Fruit fly (Drosophila melanogaster): ENCODE data around the gene CG42823.
A peak's percentile ranks its signal among the peaks of the same experiment; 100 is the strongest.

Gene CG42823

DNA sequence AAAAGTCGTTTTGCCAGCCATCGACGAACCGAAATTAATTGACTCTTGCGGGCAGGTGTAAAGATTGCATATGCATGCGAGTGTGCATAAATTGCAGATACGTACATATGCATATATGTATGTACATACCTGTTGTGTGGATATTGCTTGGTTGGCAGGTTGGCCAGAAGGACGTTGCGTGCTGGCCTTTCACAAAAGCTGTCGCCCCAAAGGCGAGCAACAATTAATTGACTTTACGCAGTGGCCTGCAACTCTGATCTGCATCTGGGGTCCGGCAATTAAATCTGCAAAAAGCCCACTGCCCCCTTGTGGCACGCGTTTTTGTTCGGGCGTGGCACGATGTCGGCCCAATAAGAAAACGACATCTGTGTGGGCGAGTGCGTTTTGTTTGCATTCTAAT lies 28.2 kb upstream of the CG42823 start:
- peak in 1 of 2 experiments; percentile 93 for TF ChIP-seq ss (GFP tag; optimal IDR thresholded peaks at IDR 0.05)
- TF ChIP-seq vri (GFP tag; optimal IDR thresholded peaks at IDR 0.05) = no peak

DNA sequence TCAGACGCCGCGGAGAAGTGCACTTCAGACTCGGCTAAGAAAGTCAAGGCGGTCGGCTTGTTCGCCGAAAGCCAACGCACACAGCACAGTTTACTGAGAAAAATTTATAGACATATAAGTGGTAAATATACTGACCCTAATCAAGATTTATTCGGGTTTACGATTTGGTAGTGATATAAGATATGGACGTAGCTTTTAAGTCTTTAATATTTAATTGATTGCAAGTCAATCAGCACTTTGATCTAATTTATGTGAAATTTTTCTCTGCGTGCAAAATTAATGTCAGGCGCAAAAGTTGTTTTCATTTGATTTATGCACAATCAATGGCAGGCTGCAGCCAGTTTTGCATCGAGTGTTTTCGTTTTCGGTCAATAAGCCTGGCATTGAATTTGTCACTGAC lies 25.6 kb upstream of the CG42823 start:
- TF ChIP-seq CG8632 (GFP tag; optimal IDR thresholded peaks at IDR 0.05) = no peak
- peak; percentile 30; the same call in 1 of the 2 replicates for TF ChIP-seq CG11294 (GFP tag; IDR thresholded peaks at IDR 0.05)
- no peak for TF ChIP-seq Hr38 (GFP tag; optimal IDR thresholded peaks at IDR 0.05)
- TF ChIP-seq CG1621 (tag; optimal IDR thresholded peaks at IDR 0.05) = no peak
- TF ChIP-seq svp (GFP tag) = no peak
- peak; percentile 69 for TF ChIP-seq CG15336 (GFP tag; IDR thresholded peaks at IDR 0.05)
- TF ChIP-seq achi (GFP tag; optimal IDR thresholded peaks at IDR 0.05) = peak; percentile 19
- TF ChIP-seq CG32006 (GFP tag; optimal IDR thresholded peaks at IDR 0.05) = peak; percentile 73
- peak; percentile 27 for TF ChIP-seq CG4318 (GFP tag; optimal IDR thresholded peaks at IDR 0.05)
- TF ChIP-seq eg (GFP tag; IDR thresholded peaks at IDR 0.05) = peak; percentile 66
- TF ChIP-seq CG3919 (GFP tag; optimal IDR thresholded peaks at IDR 0.05) = peak; percentile 8
- peak; percentile 35 for TF ChIP-seq dac (GFP tag; optimal IDR thresholded peaks at IDR 0.05)
- peak; percentile 53 for TF ChIP-seq CG6276 (GFP tag; optimal IDR thresholded peaks at IDR 0.05)
- 0 out of 3 replicates have a peak, but pooled peaks have one; percentile 41 for TF ChIP-seq CG6163 (GFP tag; IDR thresholded peaks at IDR 0.05)
- TF ChIP-seq Gug (GFP tag; IDR thresholded peaks at IDR 0.05) = peak; percentile 40; the same call in 1 of the 2 replicates
- peak; percentile 17 for TF ChIP-seq Lpt (GFP tag; optimal IDR thresholded peaks at IDR 0.05)
- TF ChIP-seq CG31627 (GFP tag; optimal IDR thresholded peaks at IDR 0.05) = no peak
- TF ChIP-seq net (GFP tag; optimal IDR thresholded peaks at IDR 0.05) = peak; percentile 23
- TF ChIP-seq pdm3 (GFP tag; optimal IDR thresholded peaks at IDR 0.05) = peak; percentile 42
- TF ChIP-seq Hr39 (GFP tag; optimal IDR thresholded peaks at IDR 0.05) = no peak
- TF ChIP-seq salr (GFP tag; optimal IDR thresholded peaks at IDR 0.05) = no peak
- TF ChIP-seq Hr4 (GFP tag; optimal IDR thresholded peaks at IDR 0.05) = peak; percentile 75
- peak; percentile 37 for TF ChIP-seq OdsH (GFP tag; optimal IDR thresholded peaks at IDR 0.05)
- peak; percentile 55; the same call in 2 of the 3 replicates for TF ChIP-seq CG8119 (GFP tag; IDR thresholded peaks at IDR 0.05)

DNA sequence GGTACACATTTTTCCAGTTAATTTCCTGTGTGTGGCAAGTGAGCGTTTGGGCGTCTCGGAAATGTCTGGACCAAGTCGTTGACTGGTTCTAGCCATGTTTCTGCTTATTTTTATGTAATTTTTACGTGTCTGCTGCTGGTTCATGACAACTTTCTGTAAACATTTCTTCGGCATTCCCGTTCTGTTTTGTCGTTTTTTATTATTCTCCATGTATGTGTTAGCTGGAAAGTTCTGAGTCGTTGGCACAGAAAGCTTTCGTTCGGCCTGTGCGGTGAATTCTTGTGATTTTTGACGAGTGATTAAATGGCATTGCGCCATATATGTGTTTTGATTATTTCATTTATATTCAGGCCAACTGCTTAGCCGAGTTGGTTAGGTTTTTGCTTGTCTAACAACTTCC lies 21.4 kb upstream of the CG42823 start:
- no peak for TF ChIP-seq CG31627 (GFP tag; optimal IDR thresholded peaks at IDR 0.05)
- no peak for TF ChIP-seq fkh (GFP tag; optimal IDR thresholded peaks at IDR 0.05)
- TF ChIP-seq CG11762 (GFP tag; optimal IDR thresholded peaks at IDR 0.05; ENCODE audit: insufficient read depth) = no peak
- TF ChIP-seq Sox14 (GFP tag; optimal IDR thresholded peaks at IDR 0.05) = no peak
- TF ChIP-seq dac (GFP tag; optimal IDR thresholded peaks at IDR 0.05) = no peak
- no peak for TF ChIP-seq CG10631 (GFP tag; optimal IDR thresholded peaks at IDR 0.05)
- no peak for TF ChIP-seq spab (GFP tag; optimal IDR thresholded peaks at IDR 0.05)
- no peak for TF ChIP-seq lz (GFP tag; optimal IDR thresholded peaks at IDR 0.05)
- TF ChIP-seq CG11294 (GFP tag; IDR thresholded peaks at IDR 0.05) = no peak
- TF ChIP-seq ss (GFP tag; optimal IDR thresholded peaks at IDR 0.05) = no peak
- no peak for TF ChIP-seq net (GFP tag; optimal IDR thresholded peaks at IDR 0.05)
- no peak for TF ChIP-seq CG8632 (GFP tag; optimal IDR thresholded peaks at IDR 0.05)
- TF ChIP-seq fd59A (GFP tag; optimal IDR thresholded peaks at IDR 0.05) = no peak
- no peak for TF ChIP-seq CG6792 (GFP tag; optimal IDR thresholded peaks at IDR 0.05)
- TF ChIP-seq fd85E (GFP tag; optimal IDR thresholded peaks at IDR 0.05) = no peak
- no peak for TF ChIP-seq vri (GFP tag; optimal IDR thresholded peaks at IDR 0.05)
- TF ChIP-seq eg (GFP tag; IDR thresholded peaks at IDR 0.05) = no peak
- no peak for TF ChIP-seq Sox15 (GFP tag; optimal IDR thresholded peaks at IDR 0.05)

DNA sequence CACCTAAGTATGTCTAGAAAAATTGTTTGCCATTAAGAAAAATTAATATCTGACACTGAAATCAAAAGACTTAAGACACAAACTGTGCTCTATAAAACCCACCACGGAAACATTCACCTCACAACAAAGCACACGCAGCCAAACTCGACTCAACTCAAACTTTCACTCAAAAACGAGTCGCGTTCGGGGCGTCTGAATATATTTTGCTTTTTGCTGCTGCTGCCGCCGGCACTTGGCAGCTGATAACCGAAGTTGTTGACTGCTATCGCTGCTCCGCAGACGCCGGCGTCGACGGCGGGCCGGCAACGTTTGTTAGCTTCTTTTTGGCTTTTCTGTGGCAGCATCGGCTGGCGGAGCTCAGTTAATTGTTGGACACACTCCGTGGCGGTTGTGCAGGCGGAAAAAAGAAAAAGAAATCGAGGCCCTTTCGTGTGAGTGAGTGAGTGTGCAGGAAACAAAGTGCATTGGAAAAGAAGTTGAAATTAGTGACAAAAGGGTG lies 20.6 kb upstream of the CG42823 start, which contains the start of gene cysu:
TSS of gene cysu (plus strand) at position 352 of the 499 bp plus-strand sequence.
- TF ChIP-seq pdm3 (GFP tag; optimal IDR thresholded peaks at IDR 0.05) (no peak), svp (GFP tag) (peak; percentile 35), CG8119 (GFP tag; IDR thresholded peaks at IDR 0.05) (0 out of 3 replicates have a peak, but pooled peaks have one; percentile 19), CG8632 (GFP tag; optimal IDR thresholded peaks at IDR 0.05) (no peak)

All from whole organism, prepupa.